Fruit fly (Drosophila melanogaster): ENCODE measurements around the gene CG14543.

CG14543 gene

dm6 chr3R:26055214-26055632 is 1.2 kb upstream of the CG14543 start, which contains the start of gene Cmpk:
Gene Cmpk (minus strand): TSS chr3R:26055438.
- TF ChIP-seq CG4496 (GFP tag; IDR thresholded peaks at IDR 0.05) (peak; percentile 59; the same call in 1 of the 3 replicates), CG13204 (GFP tag; optimal IDR thresholded peaks at IDR 0.05) (no peak), CG32121 (GFP tag; IDR thresholded peaks at IDR 0.05) (peak; percentile 64), Ets98B (GFP tag; IDR thresholded peaks at IDR 0.05) (peak; percentile 70), rn (GFP tag; IDR thresholded peaks at IDR 0.05) (no peak), fd96Ca (GFP tag; IDR thresholded peaks at IDR 0.05) (no peak; the same call in 2 of the 3 replicates), CG34367 (tag; optimal IDR thresholded peaks at IDR 0.05) (peak; percentile 14), CG15710 (tag; optimal IDR thresholded peaks at IDR 0.05) (peak; percentile 33), EcR (GFP tag; optimal IDR thresholded peaks at IDR 0.05) (peak; percentile 66), D1 (tag; optimal IDR thresholded peaks at IDR 0.05) (no peak), CG17806 (tag; optimal IDR thresholded peaks at IDR 0.05) (no peak), CG8159 (tag; optimal IDR thresholded peaks at IDR 0.05) (peak; percentile 47), CG12605 (GFP tag; IDR thresholded peaks at IDR 0.05) (peak; percentile 53; the same call in 1 of the 2 replicates), CG14655 (GFP tag; optimal IDR thresholded peaks at IDR 0.05) (no peak), CG10348 (GFP tag; IDR thresholded peaks at IDR 0.05) (no peak), Snoo (tag; optimal IDR thresholded peaks at IDR 0.05) (peak; percentile 83), Pif1A (GFP tag; optimal IDR thresholded peaks at IDR 0.05) (no peak), gl (tag; optimal IDR thresholded peaks at IDR 0.05) (peak; percentile 47), CG8301 (tag; optimal IDR thresholded peaks at IDR 0.05) (no peak), CG9948 (tag; optimal IDR thresholded peaks at IDR 0.05) (peak; percentile 1), Pif1B (GFP tag; optimal IDR thresholded peaks at IDR 0.05) (no peak)

- TF ChIP-seq CG15710 (tag; optimal IDR thresholded peaks at IDR 0.05) (no peak), D1 (tag; optimal IDR thresholded peaks at IDR 0.05) (no peak), CG8301 (tag; optimal IDR thresholded peaks at IDR 0.05) (no peak), Pif1B (GFP tag; optimal IDR thresholded peaks at IDR 0.05) (no peak), fd96Ca (GFP tag; IDR thresholded peaks at IDR 0.05) (no peak), EcR (GFP tag; optimal IDR thresholded peaks at IDR 0.05) (no peak), CG8159 (tag; optimal IDR thresholded peaks at IDR 0.05) (no peak)
Observed at dm6 chr3R:26058066-26058465, 1.6 kb downstream of the CG14543 start, which contains the start of the genes PIG-P and Tcs6. Gene PIG-P (minus strand): TSS chr3R:26058223. Gene Tcs6 (minus strand): TSS chr3R:26058223.

- peak; percentile 86 for TF ChIP-seq Snoo (tag; optimal IDR thresholded peaks at IDR 0.05)
- TF ChIP-seq CG4496 (GFP tag; IDR thresholded peaks at IDR 0.05): peak; percentile 71; the same call in 2 of the 3 replicates
- peak; percentile 52; the same call in 1 of the 2 replicates for TF ChIP-seq CG32121 (GFP tag; IDR thresholded peaks at IDR 0.05)
- TF ChIP-seq D1 (tag; optimal IDR thresholded peaks at IDR 0.05): no peak
- peak; percentile 57 for TF ChIP-seq gl (tag; optimal IDR thresholded peaks at IDR 0.05)
- TF ChIP-seq CG10348 (GFP tag; IDR thresholded peaks at IDR 0.05): no peak
- TF ChIP-seq CG34367 (tag; optimal IDR thresholded peaks at IDR 0.05): peak; percentile 70
- TF ChIP-seq Pif1A (GFP tag; optimal IDR thresholded peaks at IDR 0.05): peak; percentile 77
- TF ChIP-seq CG8301 (tag; optimal IDR thresholded peaks at IDR 0.05): peak; percentile 58
- TF ChIP-seq Ets98B (GFP tag; IDR thresholded peaks at IDR 0.05): peak; percentile 42; the same call in 1 of the 2 replicates
- peak; percentile 66 for TF ChIP-seq CG15710 (tag; optimal IDR thresholded peaks at IDR 0.05)
- peak; percentile 36 for TF ChIP-seq CG17806 (tag; optimal IDR thresholded peaks at IDR 0.05)
- TF ChIP-seq CG12605 (GFP tag; IDR thresholded peaks at IDR 0.05): peak; percentile 68; the same call in 1 of the 2 replicates
- peak; percentile 12 for TF ChIP-seq CG13204 (GFP tag; optimal IDR thresholded peaks at IDR 0.05)
- TF ChIP-seq rn (GFP tag; IDR thresholded peaks at IDR 0.05): no peak
- peak; percentile 60 for TF ChIP-seq CG8159 (tag; optimal IDR thresholded peaks at IDR 0.05)
- peak; percentile 52 for TF ChIP-seq Pif1B (GFP tag; optimal IDR thresholded peaks at IDR 0.05)
- TF ChIP-seq CG14655 (GFP tag; optimal IDR thresholded peaks at IDR 0.05): no peak
- peak; percentile 32 for TF ChIP-seq CG9948 (tag; optimal IDR thresholded peaks at IDR 0.05)
Observed at dm6 chr3R:26059195-26059594, 2.8 kb downstream of the CG14543 start, which contains the start of the genes RpL34a and Trmt61. Gene RpL34a (minus strand): TSS chr3R:26059267. Gene Trmt61 (plus strand): TSS chr3R:26059496.

DNA sequence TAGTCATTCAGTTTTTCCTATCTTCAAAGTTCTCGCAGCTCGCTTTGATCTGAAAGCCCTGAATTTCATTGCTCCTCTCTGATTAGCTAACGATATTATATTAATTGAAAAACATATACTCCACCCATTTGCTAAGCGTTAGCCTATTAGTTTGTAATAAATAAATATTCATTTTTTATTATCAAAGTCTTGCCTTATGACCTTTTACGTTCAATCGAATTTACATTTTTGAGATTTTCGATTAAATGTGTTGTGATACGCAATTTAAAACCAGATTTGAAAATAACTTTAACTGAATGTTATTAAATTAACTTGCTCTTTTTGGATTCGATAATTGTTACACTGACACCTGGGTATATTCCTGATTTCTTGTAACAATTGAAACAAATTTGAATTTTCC is 6.5 kb downstream of the CG14543 start, which contains the start of gene CG14551:
Gene CG14551 (minus strand): TSS at position 101 of the 400 bp plus-strand sequence.
- TF ChIP-seq CG12605 (GFP tag; IDR thresholded peaks at IDR 0.05): no peak
- no peak for TF ChIP-seq Pif1A (GFP tag; optimal IDR thresholded peaks at IDR 0.05)
- no peak for TF ChIP-seq Pif1B (GFP tag; optimal IDR thresholded peaks at IDR 0.05)
- no peak for TF ChIP-seq CG14655 (GFP tag; optimal IDR thresholded peaks at IDR 0.05)
- no peak for TF ChIP-seq CG10348 (GFP tag; IDR thresholded peaks at IDR 0.05)
- no peak for TF ChIP-seq Snoo (tag; optimal IDR thresholded peaks at IDR 0.05)
- TF ChIP-seq fd96Ca (GFP tag; IDR thresholded peaks at IDR 0.05): no peak
- TF ChIP-seq CG32121 (GFP tag; IDR thresholded peaks at IDR 0.05): no peak
- TF ChIP-seq CG17806 (tag; optimal IDR thresholded peaks at IDR 0.05): no peak
- no peak for TF ChIP-seq CG15710 (tag; optimal IDR thresholded peaks at IDR 0.05)
- TF ChIP-seq CG34367 (tag; optimal IDR thresholded peaks at IDR 0.05): no peak
- TF ChIP-seq CG13204 (GFP tag; optimal IDR thresholded peaks at IDR 0.05): no peak
- TF ChIP-seq rn (GFP tag; IDR thresholded peaks at IDR 0.05): no peak
- no peak for TF ChIP-seq Ets98B (GFP tag; IDR thresholded peaks at IDR 0.05)
- TF ChIP-seq CG8301 (tag; optimal IDR thresholded peaks at IDR 0.05): no peak
- no peak for TF ChIP-seq gl (tag; optimal IDR thresholded peaks at IDR 0.05)
- TF ChIP-seq D1 (tag; optimal IDR thresholded peaks at IDR 0.05): no peak
- TF ChIP-seq CG9948 (tag; optimal IDR thresholded peaks at IDR 0.05): no peak

DNA sequence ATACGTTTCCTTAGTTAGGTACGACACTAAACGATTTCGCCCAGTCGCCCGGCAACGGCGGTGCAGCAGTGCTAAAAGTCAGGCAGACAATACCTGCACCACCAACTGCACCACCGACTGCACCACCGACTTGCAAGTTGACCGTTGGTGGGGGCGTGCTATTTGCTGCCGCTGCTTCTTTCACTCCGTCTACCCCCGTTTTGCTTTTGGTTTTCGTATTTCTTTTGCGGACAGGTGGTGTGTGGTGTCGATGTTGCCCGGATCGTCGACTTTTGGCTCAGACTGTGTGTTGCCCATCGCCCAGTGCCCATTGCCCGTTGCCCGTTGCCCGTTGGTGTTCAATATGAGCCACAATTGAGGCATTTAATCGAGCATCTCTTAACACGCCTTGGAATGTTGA is 8.3 kb downstream of the CG14543 start:
- no peak for TF ChIP-seq Pif1A (GFP tag; optimal IDR thresholded peaks at IDR 0.05)
- no peak for TF ChIP-seq Pif1B (GFP tag; optimal IDR thresholded peaks at IDR 0.05)
- TF ChIP-seq CG13204 (GFP tag; optimal IDR thresholded peaks at IDR 0.05): peak; percentile 66

- TF ChIP-seq Pif1A (GFP tag; optimal IDR thresholded peaks at IDR 0.05) (no peak), CG9948 (tag; optimal IDR thresholded peaks at IDR 0.05) (peak; percentile 40), EcR (GFP tag; optimal IDR thresholded peaks at IDR 0.05) (no peak), D1 (tag; optimal IDR thresholded peaks at IDR 0.05) (no peak), CG32121 (GFP tag; IDR thresholded peaks at IDR 0.05) (no peak), CG15710 (tag; optimal IDR thresholded peaks at IDR 0.05) (peak; percentile 39), CG10348 (GFP tag; IDR thresholded peaks at IDR 0.05) (no peak), CG4496 (GFP tag; IDR thresholded peaks at IDR 0.05) (no peak), Pif1B (GFP tag; optimal IDR thresholded peaks at IDR 0.05) (peak; percentile 15), rn (GFP tag; IDR thresholded peaks at IDR 0.05) (no peak), Ets98B (GFP tag; IDR thresholded peaks at IDR 0.05) (no peak), CG14655 (GFP tag; optimal IDR thresholded peaks at IDR 0.05) (peak; percentile 58), CG8159 (tag; optimal IDR thresholded peaks at IDR 0.05) (peak; percentile 60), CG8301 (tag; optimal IDR thresholded peaks at IDR 0.05) (peak; percentile 27), CG34367 (tag; optimal IDR thresholded peaks at IDR 0.05) (peak; percentile 25), CG17806 (tag; optimal IDR thresholded peaks at IDR 0.05) (peak; percentile 43), gl (tag; optimal IDR thresholded peaks at IDR 0.05) (no peak), Snoo (tag; optimal IDR thresholded peaks at IDR 0.05) (peak; percentile 12), CG12605 (GFP tag; IDR thresholded peaks at IDR 0.05) (no peak), CG13204 (GFP tag; optimal IDR thresholded peaks at IDR 0.05) (no peak), fd96Ca (GFP tag; IDR thresholded peaks at IDR 0.05) (no peak)
Observed at dm6 chr3R:26068135-26068534, 11.7 kb downstream of the CG14543 start.

All from whole organism, pupa.